Worm (Caenorhabditis elegans) whole organism, L3 larva: ENCODE measurements around the gene C53B7.3.

Experiments used
- ceh-82 ChIP-seq: fragments of 150-350 bp; optimal IDR thresholded peaks from 2 replicates; lab custom pipeline; 2014; ENCODE audit warnings: missing biosample characterization, missing genetic modification characterization
- nhr-12 ChIP-seq: fragments of 150-350 bp; optimal IDR thresholded peaks from 2 replicates; lab custom pipeline; 2014; ENCODE audit warnings: missing biosample characterization, missing genetic modification characterization
- nhr-28 ChIP-seq: fragments of 150-350 bp; optimal IDR thresholded peaks from 2 replicates; lab custom pipeline; 2014; ENCODE audit warnings: missing biosample characterization, missing genetic modification characterization
- pha-4 ChIP-seq: fragments of 150-350 bp; optimal IDR thresholded peaks from 2 replicates; lab custom pipeline; 2014; ENCODE audit warnings: missing biosample characterization, missing genetic modification reagents, missing genetic modification characterization
- snpc-4 ChIP-seq: fragments of 150-350 bp; optimal IDR thresholded peaks from 2 replicates; lab custom pipeline; 2014; ENCODE audit warnings: missing biosample characterization, missing genetic modification characterization

ce11 chrX:6840670-6841308 is 3.8 kb upstream of the C53B7.3 start, which contains the start of the genes glr-6 and asg-2:
- TF ChIP-seq ceh-82 (tag; lab: Kevin White, UChicago) (no peak), nhr-12 (tag; lab: Kevin White, UChicago) (no peak), pha-4 (peak; percentile 98), snpc-4 (tag; lab: Kevin White, UChicago) (peak; percentile 62), nhr-28 (no peak)
